Worm (Caenorhabditis elegans): ENCODE results near the gene asp-6.

Gene asp-6

DNA sequence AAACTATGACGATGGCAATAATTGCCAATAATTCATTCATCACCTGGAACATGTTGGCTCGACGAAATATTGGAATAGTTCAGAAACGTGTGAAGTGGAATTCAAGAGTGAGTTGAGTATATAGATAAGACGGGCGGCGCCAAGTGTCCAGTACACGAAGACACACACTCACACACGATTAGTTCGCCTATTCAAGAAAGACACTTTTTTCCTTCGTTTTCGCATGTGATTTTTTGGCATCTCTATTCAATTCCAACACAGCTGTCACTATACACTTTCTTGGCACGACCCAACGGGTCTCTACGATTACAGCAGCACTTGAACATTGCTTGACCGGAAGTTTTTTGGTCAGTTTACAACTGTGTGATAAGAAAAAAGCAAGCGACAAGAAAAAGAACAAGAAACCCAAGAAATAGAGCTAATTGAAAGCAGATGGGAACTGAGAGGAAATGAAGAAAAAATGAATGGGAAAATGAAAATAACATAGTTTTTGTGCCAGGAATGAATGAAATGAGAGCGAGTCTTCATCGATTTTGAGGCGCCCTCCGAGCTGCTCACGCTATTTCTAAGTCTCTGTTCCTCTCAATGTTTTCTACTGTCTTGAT, 51.0 kb downstream of the asp-6 start, which contains the start of gene K07C11.8:
K07C11.8 (minus strand) TSS at position 224 of the 605 bp plus-strand sequence.
- TF ChIP-seq egl-5 (tag; optimal IDR thresholded peaks at IDR 0.05) (no peak), nhr-67 (tag; optimal IDR thresholded peaks at IDR 0.05) (no peak), ZK546.5 (tag; optimal IDR thresholded peaks at IDR 0.05) (no peak), jun-1 (tag; optimal IDR thresholded peaks at IDR 0.05) (no peak), lin-39 (tag; optimal IDR thresholded peaks at IDR 0.05) (peak; percentile 16), nhr-77 (tag; optimal IDR thresholded peaks at IDR 0.05) (no peak), nhr-11 (tag; optimal IDR thresholded peaks at IDR 0.05) (no peak), ceh-82 (tag; optimal IDR thresholded peaks at IDR 0.05) (no peak), egl-27 (tag; optimal IDR thresholded peaks at IDR 0.05) (no peak), pqm-1 (tag; optimal IDR thresholded peaks at IDR 0.05) (no peak), nhr-25 (tag; optimal IDR thresholded peaks at IDR 0.05) (no peak), tbx-2 (tag; optimal IDR thresholded peaks at IDR 0.05) (no peak), mdl-1 (tag; optimal IDR thresholded peaks at IDR 0.05) (no peak), hmg-11 (tag; optimal IDR thresholded peaks at IDR 0.05) (no peak), ceh-16 (tag; optimal IDR thresholded peaks at IDR 0.05) (no peak), sea-2 (GFP tag; optimal IDR thresholded peaks at IDR 0.05) (no peak), elt-2 (tag; optimal IDR thresholded peaks at IDR 0.05) (peak; percentile 46)
